Worm (Caenorhabditis elegans) whole organism, L2 larva: ENCODE measurements around the gene dop-1.

ENCODE experiments used
- F13H6.1 ChIP-seq: sonication (generic microtip); optimal IDR thresholded peaks from 2 replicates; lab custom pipeline; 2016; ENCODE audit warnings: missing genetic modification characterization, missing compliant biosample characterization
- Y55F3AM.14 ChIP-seq: fragments of 200-800 bp; sonication (Bioruptor generic); optimal IDR thresholded peaks from 2 replicates; lab custom pipeline; 2018; ENCODE audit warnings: mild to moderate bottlenecking, missing genetic modification characterization, missing compliant biosample characterization
- alr-1 ChIP-seq: fragments of 150-350 bp; optimal IDR thresholded peaks from 2 replicates; lab custom pipeline; 2014; ENCODE audit warnings: missing biosample characterization, missing genetic modification characterization
- ama-1 ChIP-seq: fragments of 150-350 bp; optimal IDR thresholded peaks from 2 replicates; lab custom pipeline; 2018; ENCODE audit warnings: inconsistent platforms
- crh-2 ChIP-seq: sonication (generic microtip); optimal IDR thresholded peaks from 2 replicates; lab custom pipeline; 2017; ENCODE audit warnings: missing biosample characterization, missing genetic modification characterization
- fos-1 ChIP-seq: fragments of 150-350 bp; optimal IDR thresholded peaks from 2 replicates; lab custom pipeline; 2014; ENCODE audit warnings: missing biosample characterization, missing genetic modification characterization
- gmeb-1 ChIP-seq: fragments of 150-350 bp; optimal IDR thresholded peaks from 2 replicates; lab custom pipeline; 2014; ENCODE audit warnings: missing biosample characterization, missing genetic modification characterization
- lin-11 ChIP-seq: fragments of 150-350 bp; sonication (generic microtip); optimal IDR thresholded peaks from 2 replicates; lab custom pipeline; 2014; ENCODE audit warnings: missing biosample characterization, missing genetic modification characterization, inconsistent platforms, mixed read lengths
- lin-13 ChIP-seq: fragments of 150-350 bp; optimal IDR thresholded peaks from 2 replicates; lab custom pipeline; 2014; ENCODE audit warnings: missing biosample characterization, missing genetic modification reagents, missing genetic modification characterization
- lin-39 ChIP-seq: fragments of 150-350 bp; optimal IDR thresholded peaks from 2 replicates; lab custom pipeline; 2014; ENCODE audit warnings: missing biosample characterization, missing genetic modification reagents, missing genetic modification characterization
- lsy-2 ChIP-seq, 2 experiments: fragments of 150-350 bp in 1 of 2; sonication (generic microtip) in 1 of 2; optimal IDR thresholded peaks; 2 replicates each; lab custom pipeline; 2014 to 2017; ENCODE audit warnings: missing biosample characterization in 2 of 2, missing genetic modification characterization in 2 of 2
- mbf-1 ChIP-seq: sonication (generic microtip); optimal IDR thresholded peaks from 2 replicates; lab custom pipeline; 2017; ENCODE audit warnings: missing biosample characterization, missing genetic modification characterization
- nhr-21 ChIP-seq: fragments of 150-350 bp; optimal IDR thresholded peaks from 2 replicates; lab custom pipeline; 2014; ENCODE audit warnings: missing biosample characterization, missing genetic modification characterization
- nhr-237 ChIP-seq: fragments of 150-350 bp; optimal IDR thresholded peaks from 2 replicates; lab custom pipeline; 2014; ENCODE audit warnings: missing biosample characterization, missing genetic modification characterization
- nhr-25 ChIP-seq: fragments of 150-350 bp; sonication (generic microtip); optimal IDR thresholded peaks from 3 replicates; lab custom pipeline; 2014; ENCODE audit warnings: missing biosample characterization, missing genetic modification characterization
- nhr-6 ChIP-seq: fragments of 150-350 bp; optimal IDR thresholded peaks from 2 replicates; lab custom pipeline; 2014; ENCODE audit warnings: missing biosample characterization, missing genetic modification characterization
- peb-1 ChIP-seq: fragments of 150-350 bp; optimal IDR thresholded peaks from 2 replicates; lab custom pipeline; 2014; ENCODE audit warnings: missing biosample characterization, missing genetic modification characterization
- sem-4 ChIP-seq: fragments of 150-350 bp; optimal IDR thresholded peaks from 2 replicates; lab custom pipeline; 2014; ENCODE audit warnings: missing biosample characterization, missing genetic modification reagents, missing genetic modification characterization
- skn-1 ChIP-seq: sonication (generic microtip); optimal IDR thresholded peaks from 2 replicates; lab custom pipeline; 2017; ENCODE audit warnings: missing biosample characterization, missing genetic modification characterization
- snpc-4 ChIP-seq: fragments of 150-350 bp; optimal IDR thresholded peaks from 2 replicates; lab custom pipeline; 2014; ENCODE audit warnings: missing biosample characterization, missing genetic modification characterization
- unc-55 ChIP-seq: fragments of 150-350 bp; sonication (generic microtip); optimal IDR thresholded peaks from 3 replicates; lab custom pipeline; 2014; ENCODE audit warnings: missing biosample characterization, missing genetic modification reagents, missing genetic modification characterization
- zag-1 ChIP-seq: fragments of 150-350 bp; optimal IDR thresholded peaks from 2 replicates; lab custom pipeline; 2014; ENCODE audit warnings: missing biosample characterization, missing genetic modification characterization
- ztf-1 ChIP-seq: fragments of 200-800 bp; sonication (Bioruptor generic); conservative IDR thresholded peaks from 2 replicates; pipeline ENCODE4 v1.3.6; 2022; ENCODE audit warnings: missing genetic modification characterization, missing compliant biosample characterization
- ztf-11 ChIP-seq: sonication (generic microtip); optimal IDR thresholded peaks from 2 replicates; lab custom pipeline; 2017; ENCODE audit warnings: missing biosample characterization, missing genetic modification characterization

Gene dop-1

DNA sequence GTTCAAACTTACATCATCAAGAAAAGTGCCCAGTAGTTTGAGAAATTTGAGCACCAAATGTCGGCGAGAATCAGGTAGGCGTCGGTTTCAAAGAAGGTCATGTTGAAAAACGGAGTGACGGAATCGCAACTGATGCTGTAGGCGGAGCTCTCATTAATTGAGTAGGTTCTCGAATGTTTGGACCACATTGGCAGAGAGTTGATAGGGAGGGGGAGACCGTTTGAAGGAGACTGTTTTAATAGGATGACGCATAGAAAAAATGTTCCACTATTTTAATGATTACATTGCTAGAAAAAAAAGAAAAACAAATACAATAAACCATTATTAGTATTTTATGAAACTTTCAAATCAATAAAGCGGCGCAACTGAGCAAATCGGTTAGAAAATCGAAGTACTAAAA lies 55.5 kb downstream of the dop-1 start, which contains the start of gene F14H12.17:
Gene F14H12.17 (minus strand): TSS at position 101 of the 400 bp plus-strand sequence.
- TF ChIP-seq lin-39 (tag; lab: Kevin White, UChicago) = no peak
- TF ChIP-seq lin-13 (GFP tag; lab: Kevin White, UChicago) = no peak
- TF ChIP-seq zag-1 (tag; lab: Kevin White, UChicago) = no peak
- TF ChIP-seq nhr-6 = no peak
- TF ChIP-seq snpc-4 = no peak
- TF ChIP-seq mbf-1 (tag; lab: Kevin White, UChicago) = no peak
- TF ChIP-seq nhr-25 (tag; lab: Kevin White, UChicago) = no peak
- TF ChIP-seq ztf-1 = no peak
- no peak for TF ChIP-seq sem-4 (tag; lab: Kevin White, UChicago)
- TF ChIP-seq crh-2 = no peak
- TF ChIP-seq Y55F3AM.14 (GFP tag; lab: Kevin White, UChicago) = no peak
- TF ChIP-seq unc-55 = no peak

DNA sequence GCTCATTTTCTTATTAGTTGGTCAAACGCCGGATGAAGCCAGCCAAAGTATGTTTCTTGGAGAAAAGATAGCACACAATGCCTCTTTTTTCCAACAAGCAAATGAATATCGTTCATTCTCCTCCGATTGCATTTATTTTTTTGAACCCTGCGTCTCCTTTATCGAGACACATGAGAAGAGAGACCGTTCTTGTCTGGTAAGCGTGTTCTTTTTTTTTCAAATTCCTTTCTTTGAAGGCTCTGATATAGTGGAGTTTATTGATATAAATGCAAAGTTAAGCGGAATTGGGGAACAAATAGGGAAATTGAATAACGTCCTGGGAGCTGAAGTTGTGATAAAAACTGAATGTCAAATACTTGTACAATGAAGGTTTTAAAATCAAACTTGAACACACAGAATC lies 56.1 kb downstream of the dop-1 start, which contains the start of gene F14H12.7:
Gene F14H12.7 (minus strand): TSS at position 101 of the 400 bp plus-strand sequence.
- TF ChIP-seq ztf-11 (tag; lab: Kevin White, UChicago) (no peak), lin-11 (tag; lab: Kevin White, UChicago) (no peak), gmeb-1 (tag; lab: Kevin White, UChicago) (no peak), nhr-237 (tag; lab: Kevin White, UChicago) (no peak), nhr-21 (tag; lab: Kevin White, UChicago) (no peak), lsy-2 (tag; optimal IDR thresholded peaks at IDR 0.05; lab: Kevin White, UChicago) (no peak), ama-1 (lab: Kevin White, UChicago) (no peak), fos-1 (tag; lab: Kevin White, UChicago) (no peak), peb-1 (tag; lab: Kevin White, UChicago) (no peak), zag-1 (tag; lab: Kevin White, UChicago) (no peak), skn-1 (tag; lab: Kevin White, UChicago) (no peak), alr-1 (no peak), ztf-1 (no peak), F13H6.1 (no peak), lin-39 (tag; lab: Kevin White, UChicago) (no peak)
